Worm (Caenorhabditis elegans) whole organism, late embryonic: ENCODE results near the gene cbs-1.

Source experiments
- K02D7.2 ChIP-seq: sonication (generic microtip); optimal IDR thresholded peaks from 2 replicates; lab custom pipeline; 2017; ENCODE audit warnings: mild to moderate bottlenecking, missing genetic modification characterization, missing compliant biosample characterization
- ceh-22 ChIP-seq: sonication (generic microtip); optimal IDR thresholded peaks from 2 replicates; lab custom pipeline; 2017; ENCODE audit warnings: missing biosample characterization, missing genetic modification characterization
- ets-4 ChIP-seq: sonication (generic microtip); optimal IDR thresholded peaks from 2 replicates; lab custom pipeline; 2016; ENCODE audit warnings: missing genetic modification characterization, missing compliant biosample characterization
- lim-6 ChIP-seq: sonication (generic microtip); optimal IDR thresholded peaks from 2 replicates; lab custom pipeline; 2016; ENCODE audit warnings: missing genetic modification characterization, missing compliant biosample characterization
- lin-11 ChIP-seq: fragments of 200-800 bp; sonication (Bioruptor generic); optimal IDR thresholded peaks from 2 replicates; lab custom pipeline; 2018; ENCODE audit warnings: mild to moderate bottlenecking, missing genetic modification characterization, missing compliant biosample characterization
- pax-1 ChIP-seq: fragments of 150-350 bp; optimal IDR thresholded peaks from 2 replicates; lab custom pipeline; 2014; ENCODE audit warnings: missing biosample characterization, missing genetic modification characterization
- pros-1 ChIP-seq: fragments of 150-350 bp; optimal IDR thresholded peaks from 2 replicates; lab custom pipeline; 2014; ENCODE audit warnings: missing biosample characterization, missing genetic modification reagents, missing genetic modification characterization

DNA sequence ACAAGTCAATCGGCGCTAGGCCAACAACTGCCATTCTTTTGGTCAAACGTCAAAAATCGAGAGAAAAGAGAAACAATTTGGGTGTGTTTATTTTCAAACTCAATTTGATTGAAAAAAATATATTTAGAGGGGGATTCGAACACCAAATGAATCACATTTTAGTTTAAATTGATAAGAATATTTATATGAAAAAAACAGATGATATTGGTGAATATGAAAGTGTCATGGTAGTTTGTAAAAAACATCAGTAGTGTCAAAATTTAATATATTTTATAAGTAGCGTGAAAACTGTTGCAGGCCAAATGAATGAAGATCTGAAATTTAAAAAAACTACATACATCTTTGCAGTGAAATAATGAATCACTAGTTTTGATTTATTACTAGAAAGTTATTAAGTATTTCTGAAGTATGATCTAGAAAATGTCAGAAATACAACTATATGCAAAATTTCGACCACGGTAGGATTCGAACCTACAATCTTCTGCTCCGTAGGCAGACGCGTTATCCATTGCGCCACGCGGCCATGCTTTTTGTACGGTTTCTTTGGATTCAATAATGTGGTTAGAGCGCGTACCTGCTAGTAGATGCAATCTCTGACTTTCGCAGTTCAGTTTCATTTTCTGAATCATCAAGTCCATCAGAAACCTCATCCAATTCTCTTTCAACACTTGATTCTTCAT lies 36.0 kb upstream of the cbs-1 start, which contains the start of gene F19C6.4:
- TF ChIP-seq lin-11 (tag; lab: Kevin White, UChicago) = no peak
- TF ChIP-seq pros-1 = no peak
- no peak for TF ChIP-seq ceh-22 (tag; lab: Kevin White, UChicago)
- TF ChIP-seq lim-6 = no peak
- no peak for TF ChIP-seq K02D7.2
- TF ChIP-seq pax-1 (tag; lab: Kevin White, UChicago) = no peak
- TF ChIP-seq ets-4 (tag; lab: Kevin White, UChicago) = no peak
